Fruit fly (Drosophila melanogaster): ENCODE measurements around the gene Mst84Db.

- TF ChIP-seq Pif1A (GFP tag; optimal IDR thresholded peaks at IDR 0.05) (no peak), Ets98B (GFP tag; IDR thresholded peaks at IDR 0.05) (no peak), CG17806 (tag; optimal IDR thresholded peaks at IDR 0.05) (no peak), CG8301 (tag; optimal IDR thresholded peaks at IDR 0.05) (no peak), Snoo (tag; optimal IDR thresholded peaks at IDR 0.05) (no peak), rn (GFP tag; IDR thresholded peaks at IDR 0.05) (no peak)
Measured at dm6 chr3R:7364573-7364972, 854 bp downstream of the Mst84Db start, which contains the start of gene Mst84Dc.
